Worm (Caenorhabditis elegans) whole organism, young adult: Measurements from ENCODE around the gene Y54G2A.32.
A peak's percentile ranks its signal among the peaks of the same experiment; 100 is the strongest.

Experiments
- F23B12.7 ChIP-seq: sonication (generic microtip); optimal IDR thresholded peaks from 2 replicates; lab custom pipeline; 2017; ENCODE audit warnings: missing genetic modification characterization, mild to moderate bottlenecking, missing compliant biosample characterization, antibody characterized with exemption, moderate library complexity; ENCODE audit not compliant: insufficient read depth
- F57A8.1 ChIP-seq: fragments of 200-800 bp; sonication (Bioruptor generic); optimal IDR thresholded peaks from 2 replicates; lab custom pipeline; 2018; ENCODE audit warnings: mild to moderate bottlenecking, missing genetic modification characterization, moderate library complexity, missing compliant biosample characterization
- F57C9.4 ChIP-seq: sonication (generic microtip); optimal IDR thresholded peaks from 2 replicates; lab custom pipeline; 2017; ENCODE audit warnings: mild to moderate bottlenecking, missing genetic modification characterization, missing compliant biosample characterization
- T07F8.4 ChIP-seq: sonication (generic microtip); optimal IDR thresholded peaks from 2 replicates; lab custom pipeline; 2016; ENCODE audit warnings: mild to moderate bottlenecking, missing genetic modification characterization, moderate library complexity, missing compliant biosample characterization
- T26A5.8 ChIP-seq: sonication (generic microtip); optimal IDR thresholded peaks from 2 replicates; lab custom pipeline; 2016; ENCODE audit warnings: missing genetic modification characterization, missing compliant biosample characterization
- Y56A3A.18 ChIP-seq: fragments of 200-800 bp; sonication (Bioruptor generic); IDR thresholded peaks from 2 replicates; pipeline ENCODE4 v1.3.6; 2022; ENCODE audit warnings: missing genetic modification reagents, missing genetic modification characterization, missing compliant biosample characterization
- akir-1 ChIP-seq: fragments of 200-800 bp; sonication (Bioruptor generic); optimal IDR thresholded peaks from 2 replicates; lab custom pipeline; 2018; ENCODE audit warnings: mild to moderate bottlenecking, missing genetic modification characterization, moderate library complexity, missing compliant biosample characterization
- aptf-2 ChIP-seq: fragments of 200-800 bp; sonication (Bioruptor generic); conservative IDR thresholded peaks from 2 replicates; pipeline ENCODE4 v1.3.6; 2022; ENCODE audit warnings: missing genetic modification reagents, missing genetic modification characterization, missing compliant biosample characterization
- ccch-3 ChIP-seq: fragments of 200-800 bp; sonication (Bioruptor generic); optimal IDR thresholded peaks from 2 replicates; lab custom pipeline; 2018; ENCODE audit warnings: mild to moderate bottlenecking, missing genetic modification characterization, missing compliant biosample characterization
- cebp-2 ChIP-seq: fragments of 200-800 bp; sonication (Bioruptor generic); IDR thresholded peaks from 2 replicates; pipeline ENCODE4 v1.3.6; 2022; ENCODE audit warnings: missing genetic modification characterization, missing compliant biosample characterization
- die-1 ChIP-seq: sonication (generic microtip); optimal IDR thresholded peaks from 2 replicates; lab custom pipeline; 2016; ENCODE audit warnings: missing genotype, mild to moderate bottlenecking, missing genetic modification characterization, missing compliant biosample characterization
- dpl-1 ChIP-seq: fragments of 150-350 bp; optimal IDR thresholded peaks from 2 replicates; lab custom pipeline; 2014; ENCODE audit warnings: missing biosample characterization, missing genetic modification reagents, missing genetic modification characterization
- egl-18 ChIP-seq: fragments of 200-800 bp; sonication (Bioruptor generic); IDR thresholded peaks from 2 replicates; pipeline ENCODE4 v1.3.6; 2022; ENCODE audit warnings: missing genetic modification reagents, missing genetic modification characterization, missing compliant biosample characterization
- egl-44 ChIP-seq: fragments of 200-800 bp; sonication (Bioruptor generic); IDR thresholded peaks from 2 replicates; pipeline ENCODE4 v1.3.6; 2022; ENCODE audit warnings: missing genetic modification reagents, missing genetic modification characterization, missing compliant biosample characterization
- ets-4 ChIP-seq: fragments of 200-800 bp; sonication (Bioruptor generic); optimal IDR thresholded peaks from 2 replicates; lab custom pipeline; 2018; ENCODE audit warnings: mild to moderate bottlenecking, missing genetic modification characterization, missing compliant biosample characterization
- hlh-12 ChIP-seq: sonication (generic microtip); optimal IDR thresholded peaks from 2 replicates; lab custom pipeline; 2016; ENCODE audit warnings: missing genetic modification characterization, missing compliant biosample characterization
- hrde-1 ChIP-seq: sonication (generic microtip); optimal IDR thresholded peaks from 2 replicates; lab custom pipeline; 2016; ENCODE audit warnings: missing genetic modification characterization, mild to moderate bottlenecking, missing compliant biosample characterization, moderate library complexity, missing genotype, missing genetic modification reagents, borderline replicate concordance
- hsf-1 ChIP-seq: fragments of 200-800 bp; sonication (Bioruptor generic); IDR thresholded peaks from 2 replicates; pipeline ENCODE4 v1.3.6; 2022; ENCODE audit warnings: missing genetic modification reagents, missing genetic modification characterization, missing compliant biosample characterization
- lag-1 ChIP-seq: fragments of 200-800 bp; sonication (Bioruptor generic); IDR thresholded peaks from 2 replicates; pipeline ENCODE4 v1.3.6; 2022; ENCODE audit warnings: missing genetic modification reagents, missing genetic modification characterization, missing compliant biosample characterization
- let-526 ChIP-seq: fragments of 200-800 bp; sonication (Bioruptor generic); IDR thresholded peaks from 2 replicates; pipeline ENCODE4 v1.3.6; 2022; ENCODE audit warnings: missing genetic modification reagents, missing genetic modification characterization, missing compliant biosample characterization
- madf-10 ChIP-seq: sonication (generic microtip); optimal IDR thresholded peaks from 2 replicates; lab custom pipeline; 2016; ENCODE audit warnings: mild to moderate bottlenecking, missing genetic modification characterization, missing compliant biosample characterization
- madf-8 ChIP-seq: fragments of 200-800 bp; sonication (Bioruptor generic); conservative IDR thresholded peaks from 2 replicates; pipeline ENCODE4 v1.3.6; 2022; ENCODE audit warnings: missing genetic modification reagents, missing genetic modification characterization, missing compliant biosample characterization
- mel-28 ChIP-seq: sonication (generic microtip); optimal IDR thresholded peaks from 2 replicates; lab custom pipeline; 2016; ENCODE audit warnings: borderline replicate concordance, mild to moderate bottlenecking, missing genetic modification characterization, missing compliant biosample characterization
- mxl-1 ChIP-seq: sonication (generic microtip); optimal IDR thresholded peaks from 2 replicates; lab custom pipeline; 2016; ENCODE audit warnings: missing genetic modification characterization, missing compliant biosample characterization
- nhr-120 ChIP-seq: fragments of 200-800 bp; sonication (Bioruptor generic); IDR thresholded peaks from 2 replicates; pipeline ENCODE4 v1.3.6; 2022; ENCODE audit warnings: missing genetic modification characterization, missing compliant biosample characterization
- pbrm-1 ChIP-seq: fragments of 200-800 bp; sonication (Bioruptor generic); IDR thresholded peaks from 2 replicates; pipeline ENCODE4 v1.3.6; 2022; ENCODE audit warnings: missing genetic modification reagents, missing genetic modification characterization, missing compliant biosample characterization
- pha-4 ChIP-seq: fragments of 150-350 bp; sonication (generic microtip); optimal IDR thresholded peaks from 2 replicates; lab custom pipeline; 2014; ENCODE audit warnings: missing biosample characterization, missing genetic modification reagents, missing genetic modification characterization
- rec-8 ChIP-seq, 2 experiments: sonication (generic microtip); optimal IDR thresholded peaks; 2 replicates each; lab custom pipeline; 2016; ENCODE audit warnings: mild to moderate bottlenecking in 2 of 2, missing genetic modification characterization in 2 of 2, missing genetic modification reagents in 2 of 2, missing genotype in 2 of 2, missing biosample characterization in 1 of 2, missing compliant biosample characterization in 1 of 2, moderate library complexity in 1 of 2
- rpc-1 ChIP-seq, 2 experiments: fragments of 150-350 bp in 1 of 2; sonication (generic microtip) in 1 of 2; optimal IDR thresholded peaks; 2 replicates each; lab custom pipeline; 2014 to 2018; ENCODE audit warnings: missing biosample characterization in 1 of 2, missing genetic modification characterization in 1 of 2, missing genetic modification reagents in 1 of 2, missing genotype in 1 of 2
- snpc-1.1 ChIP-seq: sonication (generic microtip); optimal IDR thresholded peaks from 2 replicates; lab custom pipeline; 2017; ENCODE audit warnings: missing genetic modification characterization, mild to moderate bottlenecking, missing compliant biosample characterization, antibody characterized with exemption, moderate library complexity, missing genotype, missing genetic modification reagents; ENCODE audit not compliant: insufficient read depth
- snpc-1.3 ChIP-seq: sonication (generic microtip); optimal IDR thresholded peaks from 2 replicates; lab custom pipeline; 2017; ENCODE audit warnings: missing genetic modification characterization, mild to moderate bottlenecking, missing compliant biosample characterization, antibody characterized with exemption, moderate library complexity, missing genotype, missing genetic modification reagents; ENCODE audit not compliant: insufficient read depth
- snpc-3.4 ChIP-seq: sonication (generic microtip); optimal IDR thresholded peaks from 2 replicates; lab custom pipeline; 2017; ENCODE audit warnings: missing genetic modification characterization, mild to moderate bottlenecking, missing compliant biosample characterization, antibody characterized with exemption, moderate library complexity, missing genotype, missing genetic modification reagents
- somi-1 ChIP-seq: fragments of 200-800 bp; sonication (Bioruptor generic); optimal IDR thresholded peaks from 2 replicates; lab custom pipeline; 2018; ENCODE audit warnings: mild to moderate bottlenecking, missing genetic modification characterization, missing compliant biosample characterization
- tlf-1 ChIP-seq: fragments of 200-800 bp; sonication (Bioruptor generic); optimal IDR thresholded peaks from 2 replicates; lab custom pipeline; 2018; ENCODE audit warnings: mild to moderate bottlenecking, missing genetic modification characterization, missing compliant biosample characterization
- zfh-2 ChIP-seq: fragments of 200-800 bp; sonication (Bioruptor generic); conservative IDR thresholded peaks from 2 replicates; pipeline ENCODE4 v1.3.6; 2022; ENCODE audit warnings: missing genetic modification reagents, missing genetic modification characterization, missing compliant biosample characterization
- ztf-22 ChIP-seq: fragments of 200-800 bp; sonication (Bioruptor generic); optimal IDR thresholded peaks from 2 replicates; lab custom pipeline; 2018; ENCODE audit warnings: mild to moderate bottlenecking, missing genetic modification characterization, moderate library complexity, missing compliant biosample characterization
- ztf-26 ChIP-seq: sonication (generic microtip); optimal IDR thresholded peaks from 2 replicates; lab custom pipeline; 2017; ENCODE audit warnings: missing genetic modification characterization, missing compliant biosample characterization

Y54G2A.32 gene

DNA sequence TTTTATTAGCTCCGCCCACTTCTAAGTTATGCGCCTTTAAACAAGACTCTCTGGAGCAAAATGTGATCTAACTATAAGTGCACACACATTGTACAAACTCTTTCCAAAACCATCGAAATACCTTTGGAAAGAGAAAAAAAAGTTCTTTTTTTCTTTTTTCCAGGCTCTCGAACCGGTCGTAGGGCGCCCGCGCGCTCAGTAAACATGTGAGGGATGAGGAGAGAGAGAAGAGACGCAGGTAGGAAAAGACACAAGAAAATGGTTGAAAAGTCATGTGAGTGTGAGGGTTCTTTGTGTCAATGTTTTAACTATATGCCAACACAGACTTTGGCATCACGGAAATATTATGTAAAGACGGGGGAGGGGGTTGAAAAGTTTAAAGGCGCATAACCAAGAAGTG lies 29.3 kb upstream of the Y54G2A.32 start (continued):
- TF ChIP-seq rec-8 (tag; optimal IDR thresholded peaks at IDR 0.05; lab: Kevin White, UChicago) (no peak), madf-10 (tag; lab: Kevin White, UChicago) (peak; percentile 17), mel-28 (tag; lab: Kevin White, UChicago) (no peak), cebp-2 (GFP tag; lab: Robert Waterston, UW) (no peak), T07F8.4 (tag; lab: Kevin White, UChicago) (no peak), nhr-120 (GFP tag; lab: Robert Waterston, UW) (no peak), ets-4 (GFP tag; lab: Kevin White, UChicago) (no peak), pha-4 (tag; lab: Kevin White, UChicago) (peak; percentile 79), egl-18 (GFP tag; lab: Robert Waterston, UW) (no peak), aptf-2 (no peak), die-1 (tag; lab: Kevin White, UChicago) (no peak), F57C9.4 (tag; lab: Kevin White, UChicago) (no peak), tlf-1 (GFP tag; lab: Kevin White, UChicago) (no peak), ztf-26 (tag; lab: Kevin White, UChicago) (peak; percentile 41), rpc-1 (optimal IDR thresholded peaks at IDR 0.05; lab: Kevin White, UChicago) (no peak), rpc-1 (tag; optimal IDR thresholded peaks at IDR 0.05; lab: Kevin White, UChicago) (no peak), Y56A3A.18 (GFP tag; lab: Robert Waterston, UW) (0 out of 2 replicates have a peak, but pooled peaks have one; percentile 38), mxl-1 (tag; lab: Kevin White, UChicago) (no peak), dpl-1 (GFP tag; lab: Kevin White, UChicago) (no peak), akir-1 (GFP tag; lab: Kevin White, UChicago) (no peak), snpc-3.4 (tag; lab: Kevin White, UChicago) (no peak), ztf-22 (GFP tag; lab: Kevin White, UChicago) (no peak), egl-44 (GFP tag; lab: Robert Waterston, UW) (no peak), F57A8.1 (no peak), snpc-1.3 (tag; lab: Kevin White, UChicago) (no peak), hlh-12 (tag; lab: Kevin White, UChicago) (no peak), somi-1 (GFP tag; lab: Kevin White, UChicago) (peak; percentile 20), ccch-3 (no peak), madf-8 (GFP tag; lab: Robert Waterston, UW) (no peak), F23B12.7 (tag; lab: Kevin White, UChicago) (peak; percentile 42), hsf-1 (GFP tag; lab: Robert Waterston, UW) (no peak), snpc-1.1 (tag; lab: Kevin White, UChicago) (no peak), let-526 (GFP tag; lab: Robert Waterston, UW) (peak; percentile 85; the same call in 1 of the 2 replicates), T26A5.8 (tag; lab: Kevin White, UChicago) (no peak), pbrm-1 (GFP tag; lab: Robert Waterston, UW) (peak; percentile 72), lag-1 (GFP tag; lab: Robert Waterston, UW) (no peak), hrde-1 (tag; lab: Kevin White, UChicago) (no peak), zfh-2 (peak; percentile 60; the same call in 1 of the 2 replicates)
